Worm (Caenorhabditis elegans): Measurements from ENCODE around the gene K09C8.2.

DNA sequence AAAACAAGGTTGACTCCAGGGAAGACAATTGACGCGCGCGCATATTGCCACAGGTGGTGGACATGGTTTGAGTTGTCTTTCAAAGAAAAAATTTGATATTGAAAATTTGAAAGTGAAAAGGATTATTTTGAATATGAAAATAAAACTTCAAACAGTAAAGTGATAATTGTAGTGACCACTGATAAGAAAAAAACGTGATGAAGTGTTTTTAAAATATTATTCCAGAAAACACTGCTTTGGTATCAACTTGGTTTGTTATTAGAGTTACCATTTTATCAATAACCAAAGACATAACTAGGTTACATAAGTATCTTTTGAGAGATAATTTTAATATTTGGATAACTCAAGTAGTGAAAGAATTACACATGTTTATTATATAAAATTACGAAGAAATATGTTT is 43.0 kb upstream of the K09C8.2 start:
- no peak for TF ChIP-seq ztf-29 (GFP tag; IDR thresholded peaks at IDR 0.05)
- no peak for TF ChIP-seq med-1 (GFP tag; optimal IDR thresholded peaks at IDR 0.05; ENCODE audit: insufficient read depth)

All from whole organism, midembryonic.